Worm (Caenorhabditis elegans) whole organism, mixed stage, embryonic: ENCODE measurements around the gene mab-10.

ENCODE experiments used
- M03D4.4 ChIP-seq: sonication (generic microtip); optimal IDR thresholded peaks from 2 replicates; lab custom pipeline; 2017; ENCODE audit warnings: mild to moderate bottlenecking, missing genetic modification characterization, missing compliant biosample characterization
- bed-3 ChIP-seq: fragments of 200-800 bp; sonication (Bioruptor generic); optimal IDR thresholded peaks from 3 replicates; lab custom pipeline; 2018; ENCODE audit warnings: mild to moderate bottlenecking, missing genetic modification characterization, moderate library complexity, missing compliant biosample characterization
- blmp-1 ChIP-seq: fragments of 150-350 bp; optimal IDR thresholded peaks from 2 replicates; lab custom pipeline; 2014; ENCODE audit warnings: missing biosample characterization, missing genetic modification characterization
- ceh-39 ChIP-seq: fragments of 150-350 bp; optimal IDR thresholded peaks from 2 replicates; lab custom pipeline; 2014; ENCODE audit warnings: missing biosample characterization, missing genetic modification characterization
- ceh-43 ChIP-seq: fragments of 200-800 bp; sonication (Bioruptor generic); optimal IDR thresholded peaks from 2 replicates; lab custom pipeline; 2018; ENCODE audit warnings: mild to moderate bottlenecking, missing genetic modification characterization, moderate library complexity, missing compliant biosample characterization
- ceh-83 ChIP-seq: fragments of 200-800 bp; sonication (Bioruptor generic); optimal IDR thresholded peaks from 2 replicates; lab custom pipeline; 2018; ENCODE audit warnings: mild to moderate bottlenecking, missing genetic modification characterization, missing compliant biosample characterization
- ces-1 ChIP-seq: fragments of 150-350 bp; optimal IDR thresholded peaks from 2 replicates; lab custom pipeline; 2014; ENCODE audit warnings: missing biosample characterization, missing genetic modification reagents, missing genetic modification characterization
- cnd-1 ChIP-seq: fragments of 200-800 bp; sonication (Bioruptor generic); optimal IDR thresholded peaks from 2 replicates; lab custom pipeline; 2018; ENCODE audit warnings: mild to moderate bottlenecking, missing genetic modification characterization, missing compliant biosample characterization
- drap-1 ChIP-seq: fragments of 200-800 bp; sonication (Bioruptor generic); optimal IDR thresholded peaks from 3 replicates; lab custom pipeline; 2018; ENCODE audit warnings: mild to moderate bottlenecking, missing genetic modification characterization, missing compliant biosample characterization
- elt-1 ChIP-seq: sonication (generic microtip); optimal IDR thresholded peaks from 2 replicates; lab custom pipeline; 2017; ENCODE audit warnings: missing genetic modification characterization, mild to moderate bottlenecking, missing compliant biosample characterization, antibody characterized with exemption, moderate library complexity, borderline replicate concordance; ENCODE audit not compliant: insufficient read depth
- elt-3 ChIP-seq: fragments of 150-350 bp; optimal IDR thresholded peaks from 2 replicates; lab custom pipeline; 2014; ENCODE audit warnings: missing biosample characterization, missing genetic modification characterization
- hlh-1 ChIP-seq: fragments of 150-350 bp; optimal IDR thresholded peaks from 2 replicates; lab custom pipeline; 2014; ENCODE audit warnings: missing biosample characterization, missing genetic modification reagents, missing genetic modification characterization
- lin-13 ChIP-seq: fragments of 150-350 bp; optimal IDR thresholded peaks from 2 replicates; lab custom pipeline; 2014; ENCODE audit warnings: missing biosample characterization, missing genetic modification characterization
- lin-32 ChIP-seq: fragments of 200-800 bp; sonication (Bioruptor generic); optimal IDR thresholded peaks from 2 replicates; lab custom pipeline; 2018; ENCODE audit warnings: mild to moderate bottlenecking, missing genetic modification characterization, missing compliant biosample characterization
- lsy-2 ChIP-seq: fragments of 150-350 bp; optimal IDR thresholded peaks from 2 replicates; lab custom pipeline; 2014; ENCODE audit warnings: missing biosample characterization, missing genetic modification characterization
- mab-5 ChIP-seq: fragments of 150-350 bp; optimal IDR thresholded peaks from 2 replicates; lab custom pipeline; 2014; ENCODE audit warnings: missing biosample characterization, missing genetic modification characterization
- mep-1 ChIP-seq: fragments of 150-350 bp; optimal IDR thresholded peaks from 2 replicates; lab custom pipeline; 2017; ENCODE audit warnings: missing biosample characterization, missing genetic modification reagents, missing genetic modification characterization, inconsistent platforms
- mls-2 ChIP-seq: sonication (generic microtip); optimal IDR thresholded peaks from 2 replicates; lab custom pipeline; 2016; ENCODE audit warnings: mild to moderate bottlenecking, missing genetic modification characterization, moderate library complexity, missing compliant biosample characterization
- nhr-12 ChIP-seq: fragments of 150-350 bp; optimal IDR thresholded peaks from 2 replicates; lab custom pipeline; 2014; ENCODE audit warnings: missing biosample characterization, missing genetic modification characterization
- nhr-2 ChIP-seq: fragments of 150-350 bp; optimal IDR thresholded peaks from 2 replicates; lab custom pipeline; 2014; ENCODE audit warnings: missing biosample characterization, missing genetic modification characterization
- nhr-237 ChIP-seq: fragments of 150-350 bp; optimal IDR thresholded peaks from 2 replicates; lab custom pipeline; 2014; ENCODE audit warnings: missing biosample characterization, missing genetic modification characterization
- nhr-28 ChIP-seq: fragments of 150-350 bp; optimal IDR thresholded peaks from 2 replicates; lab custom pipeline; 2014; ENCODE audit warnings: missing biosample characterization, missing genetic modification characterization
- pha-4 ChIP-seq: fragments of 150-350 bp; optimal IDR thresholded peaks from 2 replicates; lab custom pipeline; 2018; ENCODE audit warnings: missing biosample characterization, missing genetic modification reagents, missing genetic modification characterization
- sem-2 ChIP-seq: fragments of 200-800 bp; sonication (Bioruptor generic); optimal IDR thresholded peaks from 2 replicates; lab custom pipeline; 2018; ENCODE audit warnings: mild to moderate bottlenecking, missing genetic modification characterization, missing compliant biosample characterization
- sptf-1 ChIP-seq: sonication (generic microtip); optimal IDR thresholded peaks from 2 replicates; lab custom pipeline; 2017; ENCODE audit warnings: mild to moderate bottlenecking, missing genetic modification characterization, moderate library complexity, missing compliant biosample characterization
- tbx-8 ChIP-seq: fragments of 200-800 bp; sonication (Bioruptor generic); optimal IDR thresholded peaks from 2 replicates; lab custom pipeline; 2018; ENCODE audit warnings: mild to moderate bottlenecking, missing genetic modification characterization, moderate library complexity, missing compliant biosample characterization
- unc-120 ChIP-seq: sonication (generic microtip); optimal IDR thresholded peaks from 2 replicates; lab custom pipeline; 2017; ENCODE audit warnings: missing genetic modification characterization, missing compliant biosample characterization; ENCODE audit not compliant: poor library complexity, severe bottlenecking
- unc-39 ChIP-seq: fragments of 150-350 bp; optimal IDR thresholded peaks from 2 replicates; lab custom pipeline; 2014; ENCODE audit warnings: missing biosample characterization, missing genetic modification characterization
- zip-8 ChIP-seq: fragments of 150-350 bp; optimal IDR thresholded peaks from 2 replicates; lab custom pipeline; 2014; ENCODE audit warnings: missing biosample characterization, missing genetic modification characterization
- ztf-11 ChIP-seq: fragments of 150-350 bp; optimal IDR thresholded peaks from 2 replicates; lab custom pipeline; 2014; ENCODE audit warnings: missing biosample characterization, missing genetic modification characterization

Gene mab-10

ce11 chrII:10527649-10528134 lies at the start of gene mab-10:
mab-10 (plus strand) TSS chrII:10528084.
- TF ChIP-seq lsy-2 (tag; lab: Kevin White, UChicago) (no peak), bed-3 (no peak), ztf-11 (tag; lab: Kevin White, UChicago) (no peak)

ce11 chrII:10479348-10479747 lies 48.5 kb upstream of the mab-10 start, which contains the start of gene clec-59:
clec-59 (minus strand) TSS chrII:10479448.
- TF ChIP-seq mab-5 (tag; lab: Kevin White, UChicago): no peak
- TF ChIP-seq bed-3: no peak
- no peak for TF ChIP-seq ces-1
- no peak for TF ChIP-seq mls-2 (tag; lab: Kevin White, UChicago)
- no peak for TF ChIP-seq nhr-2 (tag; lab: Kevin White, UChicago)

- TF ChIP-seq nhr-2 (tag; lab: Kevin White, UChicago) (no peak), ceh-83 (GFP tag; lab: Kevin White, UChicago) (no peak), ces-1 (no peak), nhr-28 (tag; lab: Kevin White, UChicago) (no peak), mls-2 (tag; lab: Kevin White, UChicago) (no peak), elt-1 (tag; lab: Kevin White, UChicago) (no peak), nhr-12 (tag; lab: Kevin White, UChicago) (no peak)
Measured at ce11 chrII:10480043-10480442, 47.8 kb upstream of the mab-10 start.

- TF ChIP-seq bed-3 (no peak), ztf-11 (tag; lab: Kevin White, UChicago) (no peak), lsy-2 (tag; lab: Kevin White, UChicago) (no peak), nhr-12 (tag; lab: Kevin White, UChicago) (no peak), tbx-8 (no peak), elt-3 (tag; lab: Kevin White, UChicago) (no peak), unc-39 (tag; lab: Kevin White, UChicago) (no peak), nhr-2 (tag; lab: Kevin White, UChicago) (no peak), hlh-1 (tag; lab: Kevin White, UChicago) (no peak), nhr-28 (tag; lab: Kevin White, UChicago) (no peak), mab-5 (tag; lab: Kevin White, UChicago) (no peak)
- TF ChIP-seq, all 35 proteins: peak for 0
Measured at ce11 chrII:10481824-10482556, 45.9 kb upstream of the mab-10 start, which contains the start of the genes clec-60 and ZK666.11. clec-60 (minus strand) TSS chrII:10481874. ZK666.11 (plus strand) TSS chrII:10482522.

ce11 chrII:10482899-10483298 lies 45.0 kb upstream of the mab-10 start:
- TF ChIP-seq ceh-43 (no peak), pha-4 (tag; lab: Kevin White, UChicago) (no peak), M03D4.4 (tag; lab: Kevin White, UChicago) (no peak), mab-5 (tag; lab: Kevin White, UChicago) (no peak), ces-1 (no peak), unc-120 (tag; lab: Kevin White, UChicago) (no peak), mep-1 (tag; lab: Kevin White, UChicago) (no peak), cnd-1 (no peak), lin-32 (GFP tag; lab: Kevin White, UChicago) (no peak), nhr-237 (tag; lab: Kevin White, UChicago) (no peak), tbx-8 (no peak), nhr-12 (tag; lab: Kevin White, UChicago) (no peak), sptf-1 (tag; lab: Kevin White, UChicago) (no peak), ceh-83 (GFP tag; lab: Kevin White, UChicago) (no peak), drap-1 (GFP tag; lab: Kevin White, UChicago) (no peak), lin-13 (tag; lab: Kevin White, UChicago) (no peak), hlh-1 (tag; lab: Kevin White, UChicago) (no peak), ceh-39 (tag; lab: Kevin White, UChicago) (no peak)
- TF ChIP-seq, all 35 proteins: peak for 0

- TF ChIP-seq nhr-28 (tag; lab: Kevin White, UChicago) (no peak), ceh-39 (tag; lab: Kevin White, UChicago) (no peak), elt-1 (tag; lab: Kevin White, UChicago) (no peak), sptf-1 (tag; lab: Kevin White, UChicago) (no peak), M03D4.4 (tag; lab: Kevin White, UChicago) (no peak), unc-120 (tag; lab: Kevin White, UChicago) (no peak), lin-32 (GFP tag; lab: Kevin White, UChicago) (no peak), nhr-12 (tag; lab: Kevin White, UChicago) (no peak), blmp-1 (tag; lab: Kevin White, UChicago) (no peak), cnd-1 (no peak), ceh-43 (no peak), sem-2 (GFP tag; lab: Kevin White, UChicago) (no peak), ztf-11 (tag; lab: Kevin White, UChicago) (no peak), elt-3 (tag; lab: Kevin White, UChicago) (no peak), zip-8 (tag; lab: Kevin White, UChicago) (no peak), unc-39 (tag; lab: Kevin White, UChicago) (no peak), mls-2 (tag; lab: Kevin White, UChicago) (no peak), ces-1 (no peak)
Measured at ce11 chrII:10483860-10484259, 44.0 kb upstream of the mab-10 start.
